Worm (Caenorhabditis elegans): ENCODE results near the gene clc-19.

clc-19 gene

DNA sequence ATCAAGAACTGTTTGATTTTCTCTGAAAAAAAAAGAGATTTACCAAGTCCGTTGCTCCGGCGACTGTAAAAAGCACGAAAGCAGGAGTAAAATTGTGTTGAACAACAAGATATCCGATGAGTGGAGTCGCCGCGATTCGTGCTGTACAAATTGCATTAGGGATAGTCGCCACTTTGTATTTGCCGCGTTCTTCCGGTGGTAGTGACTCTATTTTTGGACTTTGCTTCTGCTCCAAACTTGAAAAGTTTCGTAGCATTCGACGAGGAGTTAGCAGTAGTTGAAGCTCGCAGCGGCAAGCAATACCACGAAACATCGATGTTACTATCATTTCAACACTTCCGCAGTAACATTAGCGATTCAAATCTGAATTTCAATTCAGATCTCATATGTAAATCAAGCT is 36.2 kb upstream of the clc-19 start, which contains the start of gene crls-1:
crls-1 (minus strand) TSS at position 363 of the 400 bp plus-strand sequence.
- TF ChIP-seq nhr-11 (tag; optimal IDR thresholded peaks at IDR 0.05) = no peak
- peak; percentile 3 for TF ChIP-seq nhr-47 (tag; optimal IDR thresholded peaks at IDR 0.05)
- peak; percentile 7 for TF ChIP-seq rnt-1 (tag; optimal IDR thresholded peaks at IDR 0.05)
- TF ChIP-seq lsy-2 (tag; optimal IDR thresholded peaks at IDR 0.05) = peak in 1 of 2 experiments; percentile 4
- TF ChIP-seq nhr-85 (tag) = peak; percentile 14

DNA sequence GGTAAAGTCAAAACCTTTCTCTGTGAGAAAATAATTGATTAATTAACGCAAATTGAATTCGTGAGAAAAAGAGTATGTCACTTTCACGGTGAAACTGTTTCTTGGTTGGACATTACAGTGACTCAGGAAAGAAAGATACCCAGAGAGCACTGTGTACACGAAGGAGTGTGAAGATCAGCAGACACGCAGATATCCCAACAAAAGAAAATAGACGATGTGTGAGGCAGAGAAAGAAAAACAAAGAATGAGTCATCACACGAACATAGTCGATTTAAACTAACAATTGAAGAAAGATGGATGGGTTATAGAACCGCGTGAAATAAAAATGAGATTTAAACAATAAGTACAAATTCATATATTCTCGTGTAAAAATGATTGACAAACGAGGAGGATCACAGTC is 34.6 kb upstream of the clc-19 start:
- TF ChIP-seq mab-9 (GFP tag; IDR thresholded peaks at IDR 0.05) (no peak), mep-1 (tag; optimal IDR thresholded peaks at IDR 0.05) (no peak), efl-1 (optimal IDR thresholded peaks at IDR 0.05) (peak; percentile 6 to 49), efl-1 (GFP tag; optimal IDR thresholded peaks at IDR 0.05 in 1 of 2) (peak in 1 of 2 experiments; percentile 7), hpl-2 (GFP tag; optimal IDR thresholded peaks at IDR 0.05) (no peak), jun-1 (tag; optimal IDR thresholded peaks at IDR 0.05) (peak; percentile 71), rnt-1 (tag; optimal IDR thresholded peaks at IDR 0.05) (no peak), egl-13 (tag; optimal IDR thresholded peaks at IDR 0.05) (no peak), swsn-7 (tag; optimal IDR thresholded peaks at IDR 0.05) (no peak), nhr-90 (tag; optimal IDR thresholded peaks at IDR 0.05; ENCODE audit: poor library complexity) (no peak), nhr-76 (tag; optimal IDR thresholded peaks at IDR 0.05) (no peak), nhr-28 (tag; optimal IDR thresholded peaks at IDR 0.05) (no peak), blmp-1 (tag; optimal IDR thresholded peaks at IDR 0.05) (peak; percentile 61), snu-23 (GFP tag; optimal IDR thresholded peaks at IDR 0.05) (peak; percentile 5), alr-1 (tag; optimal IDR thresholded peaks at IDR 0.05; ENCODE audit: borderline replicate concordance) (no peak), lin-14 (GFP tag; optimal IDR thresholded peaks at IDR 0.05) (peak; percentile 36), C16A3.4 (tag; optimal IDR thresholded peaks at IDR 0.05) (no peak), xbp-1 (tag; optimal IDR thresholded peaks at IDR 0.05) (no peak), fkh-8 (tag; optimal IDR thresholded peaks at IDR 0.05) (no peak), mdl-1 (tag; optimal IDR thresholded peaks at IDR 0.05) (no peak), nhr-12 (tag; optimal IDR thresholded peaks at IDR 0.05) (no peak), fkh-10 (GFP tag; optimal IDR thresholded peaks at IDR 0.05) (no peak), unc-86 (tag; optimal IDR thresholded peaks at IDR 0.05) (no peak), hlh-4 (tag; optimal IDR thresholded peaks at IDR 0.05) (no peak), elt-2 (tag; optimal IDR thresholded peaks at IDR 0.05) (no peak), ceh-8 (GFP tag; optimal IDR thresholded peaks at IDR 0.05) (no peak), sptf-1 (tag; optimal IDR thresholded peaks at IDR 0.05) (no peak), lsy-2 (tag; optimal IDR thresholded peaks at IDR 0.05) (peak in 1 of 2 experiments; percentile 45), efl-3 (GFP tag; optimal IDR thresholded peaks at IDR 0.05) (no peak), zip-4 (GFP tag; optimal IDR thresholded peaks at IDR 0.05) (no peak), zag-1 (tag; optimal IDR thresholded peaks at IDR 0.05) (no peak), ztf-11 (tag; optimal IDR thresholded peaks at IDR 0.05) (no peak), mef-2 (tag; optimal IDR thresholded peaks at IDR 0.05) (no peak), fos-1 (tag; optimal IDR thresholded peaks at IDR 0.05) (peak; percentile 94), nhr-11 (tag; optimal IDR thresholded peaks at IDR 0.05) (no peak)

DNA sequence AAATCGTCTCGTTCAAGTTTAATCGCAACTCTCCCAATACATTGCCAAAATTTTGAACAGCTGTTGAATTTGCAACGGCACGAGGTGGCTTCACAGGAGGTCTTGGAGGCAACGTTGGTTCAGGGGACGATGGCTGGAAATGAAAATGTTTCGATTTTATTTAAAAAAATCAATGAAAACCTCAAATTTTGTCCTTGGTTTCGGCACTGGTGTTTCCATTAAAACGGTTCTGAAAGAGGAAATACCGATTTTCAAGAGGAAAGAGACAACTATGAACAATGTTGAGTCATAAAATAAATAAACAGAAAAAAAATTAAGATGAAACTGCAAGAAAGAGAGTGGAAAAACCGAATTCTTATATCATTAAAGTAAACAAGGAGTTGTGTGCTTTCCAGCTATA is 33.9 kb upstream of the clc-19 start, which contains the start of gene F23H11.4:
F23H11.4 (minus strand) TSS at position 229 of the 400 bp plus-strand sequence.
- no peak for TF ChIP-seq ztf-4 (tag; optimal IDR thresholded peaks at IDR 0.05)
- TF ChIP-seq efl-1 (optimal IDR thresholded peaks at IDR 0.05) = no peak
- TF ChIP-seq efl-1 (GFP tag; optimal IDR thresholded peaks at IDR 0.05 in 1 of 2) = peak in 1 of 2 experiments; percentile 71

DNA sequence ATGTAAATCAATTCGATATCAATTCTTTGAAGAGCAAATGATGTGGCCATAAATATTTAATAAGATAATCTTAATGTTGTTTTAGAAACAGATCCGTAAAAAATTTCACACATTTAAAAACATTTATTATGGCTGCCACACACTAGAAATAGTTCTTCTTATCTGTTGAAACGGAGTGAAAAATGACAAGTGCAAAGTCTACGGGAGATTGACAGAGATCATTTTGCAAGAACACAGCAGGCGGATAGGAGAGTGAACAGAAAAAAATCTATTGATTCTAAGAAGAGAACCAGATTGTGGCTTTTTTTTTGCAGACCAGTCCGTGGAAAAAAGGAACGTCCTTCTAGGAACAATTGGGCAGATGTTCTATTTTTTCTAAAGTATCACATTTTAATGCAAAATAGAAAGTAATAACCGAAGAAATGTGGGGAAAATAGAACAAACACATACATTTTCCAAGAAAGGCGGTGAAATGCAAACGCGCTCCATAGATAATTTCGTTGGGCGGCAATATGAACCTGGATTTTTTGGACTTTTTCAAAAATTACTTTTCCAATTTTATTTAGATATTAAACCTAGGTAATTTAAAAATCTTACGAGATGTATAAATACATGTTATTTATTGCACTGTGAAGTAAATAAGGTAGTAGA is 28.4 kb upstream of the clc-19 start:
- TF ChIP-seq sox-4 (tag; optimal IDR thresholded peaks at IDR 0.05) = no peak
- TF ChIP-seq unc-86 (tag; optimal IDR thresholded peaks at IDR 0.05) = no peak
- TF ChIP-seq C16A3.4 (tag; optimal IDR thresholded peaks at IDR 0.05) = peak; percentile 15
- no peak for TF ChIP-seq nhr-19 (GFP tag; conservative IDR thresholded peaks at IDR 0.05)
- TF ChIP-seq tlp-1 (tag; optimal IDR thresholded peaks at IDR 0.05) = no peak
- TF ChIP-seq aha-1 (tag; optimal IDR thresholded peaks at IDR 0.05) = no peak
- TF ChIP-seq unc-98 (GFP tag; IDR thresholded peaks at IDR 0.05) = no peak
- TF ChIP-seq lin-35 (GFP tag; optimal IDR thresholded peaks at IDR 0.05) = peak; percentile 42 to 87
- TF ChIP-seq tbx-2 (tag; optimal IDR thresholded peaks at IDR 0.05) = no peak
- TF ChIP-seq ceh-88 (GFP tag; IDR thresholded peaks at IDR 0.05) = no peak
- peak; percentile 55 to 70 for TF ChIP-seq efl-1 (optimal IDR thresholded peaks at IDR 0.05)
- TF ChIP-seq efl-1 (GFP tag; optimal IDR thresholded peaks at IDR 0.05 in 1 of 2) = peak; percentile 78 to 97
- TF ChIP-seq swsn-7 (tag; optimal IDR thresholded peaks at IDR 0.05) = no peak
- TF ChIP-seq snu-23 (GFP tag; optimal IDR thresholded peaks at IDR 0.05) = peak; percentile 3
- TF ChIP-seq blmp-1 (tag; optimal IDR thresholded peaks at IDR 0.05) = peak; percentile 9
- TF ChIP-seq nhr-47 (tag; optimal IDR thresholded peaks at IDR 0.05) = peak; percentile 4
- no peak for TF ChIP-seq pqm-1 (tag; optimal IDR thresholded peaks at IDR 0.05)
- peak; percentile 36 for TF ChIP-seq nhr-71 (tag; optimal IDR thresholded peaks at IDR 0.05)
- no peak for TF ChIP-seq fkh-8 (tag; optimal IDR thresholded peaks at IDR 0.05)
